Worm (Caenorhabditis elegans) whole organism, L2 larva: ENCODE data around the gene srab-21.

Source experiments
- ama-1 ChIP-seq: fragments of 150-350 bp; optimal IDR thresholded peaks from 2 replicates; lab custom pipeline; 2018; ENCODE audit warnings: inconsistent platforms
- fos-1 ChIP-seq: fragments of 150-350 bp; optimal IDR thresholded peaks from 2 replicates; lab custom pipeline; 2014; ENCODE audit warnings: missing biosample characterization, missing genetic modification characterization
- nhr-21 ChIP-seq: fragments of 150-350 bp; optimal IDR thresholded peaks from 2 replicates; lab custom pipeline; 2014; ENCODE audit warnings: missing biosample characterization, missing genetic modification characterization
- nhr-25 ChIP-seq: fragments of 150-350 bp; sonication (generic microtip); optimal IDR thresholded peaks from 3 replicates; lab custom pipeline; 2014; ENCODE audit warnings: missing biosample characterization, missing genetic modification characterization
- nhr-77 ChIP-seq: fragments of 150-350 bp; optimal IDR thresholded peaks from 2 replicates; lab custom pipeline; 2014; ENCODE audit warnings: missing biosample characterization, missing genetic modification characterization

DNA sequence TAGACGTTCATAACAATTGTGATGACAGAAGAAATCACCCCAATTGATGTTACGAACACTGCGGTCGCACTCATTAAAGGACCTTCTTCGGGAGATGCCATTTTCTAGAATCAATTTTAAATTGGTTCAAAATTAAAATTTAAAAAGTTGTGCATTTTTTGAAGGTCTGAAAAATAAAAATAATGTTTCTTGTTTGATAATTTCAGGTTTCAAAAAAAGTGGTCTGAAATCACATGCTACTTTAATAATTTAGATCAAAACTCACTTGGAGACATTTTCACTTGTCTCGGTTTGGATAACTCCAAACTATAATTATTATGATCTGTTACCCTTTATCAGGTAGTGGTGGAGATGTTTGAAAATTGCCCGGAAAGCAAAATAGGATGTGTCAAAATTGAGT, 47.3 kb downstream of the srab-21 start, which contains the start of gene srbc-2:
- TF ChIP-seq ama-1 (lab: Kevin White, UChicago), result no peak
- TF ChIP-seq nhr-21, result no peak
- TF ChIP-seq fos-1 (tag; lab: Kevin White, UChicago), result no peak
- TF ChIP-seq nhr-25 (tag; lab: Kevin White, UChicago), result no peak
- TF ChIP-seq nhr-77 (tag; lab: Kevin White, UChicago), result no peak
